Fruit fly (Drosophila melanogaster): ENCODE results near the gene Art6.

- no peak for TF ChIP-seq CG17186 (GFP tag; optimal IDR thresholded peaks at IDR 0.05)
- no peak for TF ChIP-seq Atf-2 (GFP tag; optimal IDR thresholded peaks at IDR 0.05)
- TF ChIP-seq CG7357 (GFP tag; IDR thresholded peaks at IDR 0.05): no peak
- TF ChIP-seq gem (tag; optimal IDR thresholded peaks at IDR 0.05): no peak
- TF ChIP-seq Dp (GFP tag; optimal IDR thresholded peaks at IDR 0.05): no peak
- TF ChIP-seq CG13287 (GFP tag; IDR thresholded peaks at IDR 0.05; ENCODE audit: partially characterized antibody): no peak
- no peak for TF ChIP-seq Gsc (GFP tag; IDR thresholded peaks at IDR 0.05)
Observed at dm6 chr3R:13896854-13897253, 48.8 kb downstream of the Art6 start.
